Fruit fly (Drosophila melanogaster): ENCODE data around the gene CG32756.

The CG32756 gene

dm6 chrX:5924378-5924777, 21.1 kb upstream of the CG32756 start (continued):
- no peak for TF ChIP-seq sqz (GFP tag; optimal IDR thresholded peaks at IDR 0.05)
- TF ChIP-seq CG1603 (tag; optimal IDR thresholded peaks at IDR 0.05), result peak; percentile 49
- TF ChIP-seq sens (GFP tag), result peak; percentile 70
- TF ChIP-seq fd102C (GFP tag; optimal IDR thresholded peaks at IDR 0.05), result no peak
- 0 out of 3 replicates have a peak, but pooled peaks have one; percentile 10 for TF ChIP-seq zfh1 (GFP tag; IDR thresholded peaks at IDR 0.05)
- TF ChIP-seq sisA (GFP tag; IDR thresholded peaks at IDR 0.05), result 0 out of 2 replicates have a peak, but pooled peaks have one; percentile 28
- peak; percentile 32 for TF ChIP-seq Ssrp (tag; optimal IDR thresholded peaks at IDR 0.05)
- peak; percentile 29 for TF ChIP-seq lab (GFP tag; optimal IDR thresholded peaks at IDR 0.05)
- TF ChIP-seq Blimp-1 (GFP tag; optimal IDR thresholded peaks at IDR 0.05), result peak; percentile 42
- TF ChIP-seq Deaf1 (tag; optimal IDR thresholded peaks at IDR 0.05), result peak; percentile 5
- TF ChIP-seq CG2678 (tag; optimal IDR thresholded peaks at IDR 0.05), result peak; percentile 50
- peak; percentile 43 for TF ChIP-seq CG17359 (tag; optimal IDR thresholded peaks at IDR 0.05)
- peak; percentile 2 for TF ChIP-seq CG8924 (tag; optimal IDR thresholded peaks at IDR 0.05)
- TF ChIP-seq sim (GFP tag; IDR thresholded peaks at IDR 0.05), result no peak
- peak; percentile 32 for TF ChIP-seq CG18262 (tag; optimal IDR thresholded peaks at IDR 0.05)
- TF ChIP-seq CG31224 (GFP tag; IDR thresholded peaks at IDR 0.05), result no peak
- TF ChIP-seq row (GFP tag; IDR thresholded peaks at IDR 0.05), result peak; percentile 59
- TF ChIP-seq CG31441 (GFP tag; IDR thresholded peaks at IDR 0.05), result peak; percentile 28; the same call in 1 of the 2 replicates
- TF ChIP-seq CG14014 (GFP tag; IDR thresholded peaks at IDR 0.05), result peak; percentile 27; the same call in 1 of the 2 replicates
- TF ChIP-seq Sox100B (GFP tag; optimal IDR thresholded peaks at IDR 0.05), result peak; percentile 26
- peak; percentile 68 for TF ChIP-seq gem (tag; optimal IDR thresholded peaks at IDR 0.05)
- no peak for TF ChIP-seq hbn (GFP tag; IDR thresholded peaks at IDR 0.05; ENCODE audit: partially characterized antibody)
- TF ChIP-seq CG7556 (GFP tag; optimal IDR thresholded peaks at IDR 0.05), result peak; percentile 42
- TF ChIP-seq hb (GFP tag; IDR thresholded peaks at IDR 0.05; ENCODE audit: partially characterized antibody), result no peak
- peak; percentile 16 for TF ChIP-seq CG17385 (GFP tag; optimal IDR thresholded peaks at IDR 0.05)
- TF ChIP-seq ATbp (GFP tag; optimal IDR thresholded peaks at IDR 0.05), result peak; percentile 34
- TF ChIP-seq Chrac-16 (GFP tag; optimal IDR thresholded peaks at IDR 0.05), result peak; percentile 5
- TF ChIP-seq gcm2 (GFP tag; optimal IDR thresholded peaks at IDR 0.05), result no peak
- 0 out of 2 replicates have a peak, but pooled peaks have one; percentile 12 for TF ChIP-seq CG10959 (GFP tag; IDR thresholded peaks at IDR 0.05)
- peak in 1 of 3 experiments; percentile 8 for TF ChIP-seq lola (GFP tag; optimal IDR thresholded peaks at IDR 0.05)
- TF ChIP-seq CG4820 (GFP tag; optimal IDR thresholded peaks at IDR 0.05), result peak; percentile 32
- no peak for TF ChIP-seq Elba2 (GFP tag; optimal IDR thresholded peaks at IDR 0.05)
- 0 out of 2 replicates have a peak, but pooled peaks have one; percentile 14 for TF ChIP-seq CG6689 (GFP tag; IDR thresholded peaks at IDR 0.05)
- TF ChIP-seq CG12391 (tag; optimal IDR thresholded peaks at IDR 0.05), result peak; percentile 27
- no peak for TF ChIP-seq CG16815 (GFP tag; optimal IDR thresholded peaks at IDR 0.05)
- TF ChIP-seq Scr (GFP tag; IDR thresholded peaks at IDR 0.05; ENCODE audit: partially characterized antibody), result no peak
- TF ChIP-seq fd3F (GFP tag; optimal IDR thresholded peaks at IDR 0.05), result no peak
- TF ChIP-seq CG12236 (GFP tag; optimal IDR thresholded peaks at IDR 0.05), result no peak
- peak; percentile 63; the same call in 1 of the 2 replicates for TF ChIP-seq vvl (GFP tag; IDR thresholded peaks at IDR 0.05)
- peak; percentile 24 for TF ChIP-seq CG14710 (tag; optimal IDR thresholded peaks at IDR 0.05)
- TF ChIP-seq CG2120 (GFP tag; optimal IDR thresholded peaks at IDR 0.05), result peak; percentile 43
- TF ChIP-seq nerfin-1 (tag; optimal IDR thresholded peaks at IDR 0.05), result no peak
- TF ChIP-seq CG12659 (GFP tag; optimal IDR thresholded peaks at IDR 0.05), result peak; percentile 3
- TF ChIP-seq CG2875 (GFP tag; optimal IDR thresholded peaks at IDR 0.05), result peak; percentile 9
- TF ChIP-seq pita (GFP tag; optimal IDR thresholded peaks at IDR 0.05), result no peak
- peak; percentile 59 for TF ChIP-seq CG11504 (tag; optimal IDR thresholded peaks at IDR 0.05)
- TF ChIP-seq dan (GFP tag; IDR thresholded peaks at IDR 0.05), result no peak
- TF ChIP-seq NfI (GFP tag; optimal IDR thresholded peaks at IDR 0.05), result peak; percentile 25
- TF ChIP-seq lmd (GFP tag; IDR thresholded peaks at IDR 0.05), result peak; percentile 38
